Fruit fly (Drosophila melanogaster): ENCODE measurements around the gene CG32266.
A peak's percentile ranks its signal among the peaks of the same experiment; 100 is the strongest.

CG32266 gene

dm6 chr3L:3798488-3798887 is 7.9 kb downstream of the CG32266 start (continued):
- TF ChIP-seq prd (optimal IDR thresholded peaks at IDR 0.05) (no peak), prd (GFP tag; IDR thresholded peaks at IDR 0.05) (0 out of 3 replicates have a peak, but pooled peaks have one; percentile 25), CG4404 (GFP tag; IDR thresholded peaks at IDR 0.05) (no peak), CG18619 (GFP tag; optimal IDR thresholded peaks at IDR 0.05) (no peak), salm (tag; optimal IDR thresholded peaks at IDR 0.05) (no peak), Rfx (GFP tag; IDR thresholded peaks at IDR 0.05) (peak; percentile 15; the same call in 1 of the 2 replicates), Hr3 (GFP tag; optimal IDR thresholded peaks at IDR 0.05) (peak; percentile 7), CG2678 (tag; optimal IDR thresholded peaks at IDR 0.05) (peak; percentile 18), CG4730 (GFP tag; IDR thresholded peaks at IDR 0.05) (no peak), CG12942 (GFP tag; optimal IDR thresholded peaks at IDR 0.05) (no peak), CG17568 (GFP tag; optimal IDR thresholded peaks at IDR 0.05) (no peak), Nf-YB (GFP tag; optimal IDR thresholded peaks at IDR 0.05) (no peak), Ets97D (GFP tag; optimal IDR thresholded peaks at IDR 0.05) (no peak), CG10267 (tag; optimal IDR thresholded peaks at IDR 0.05) (no peak)

DNA sequence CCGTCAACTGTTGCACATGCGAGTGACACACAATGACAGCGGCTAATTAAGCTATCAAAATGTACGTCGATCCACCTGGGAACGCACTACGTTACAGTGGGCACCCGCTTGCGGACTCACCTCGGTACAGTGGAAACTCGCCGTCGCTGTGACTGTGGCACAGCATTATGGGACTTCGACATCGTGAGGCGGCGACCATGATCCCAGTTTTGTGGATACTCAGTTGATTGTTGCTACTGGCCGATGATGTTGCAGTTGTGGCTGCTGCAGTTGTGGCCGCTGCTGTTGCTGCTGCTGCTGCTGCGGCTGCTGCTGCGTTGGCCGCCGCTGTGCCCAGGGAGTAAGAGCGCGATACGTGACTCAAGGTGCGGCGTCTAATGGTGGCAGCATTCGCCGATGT is 9.2 kb downstream of the CG32266 start:
- TF ChIP-seq zen2 (GFP tag; IDR thresholded peaks at IDR 0.05; ENCODE audit: partially characterized antibody) = no peak
- TF ChIP-seq grau (tag; optimal IDR thresholded peaks at IDR 0.05) = peak; percentile 16
- TF ChIP-seq row (GFP tag; IDR thresholded peaks at IDR 0.05) = peak; percentile 9; the same call in 1 of the 3 replicates
- no peak for TF ChIP-seq Rx (GFP tag; IDR thresholded peaks at IDR 0.05)
- TF ChIP-seq Drgx (GFP tag; IDR thresholded peaks at IDR 0.05) = peak; percentile 47; the same call in 1 of the 2 replicates

DNA sequence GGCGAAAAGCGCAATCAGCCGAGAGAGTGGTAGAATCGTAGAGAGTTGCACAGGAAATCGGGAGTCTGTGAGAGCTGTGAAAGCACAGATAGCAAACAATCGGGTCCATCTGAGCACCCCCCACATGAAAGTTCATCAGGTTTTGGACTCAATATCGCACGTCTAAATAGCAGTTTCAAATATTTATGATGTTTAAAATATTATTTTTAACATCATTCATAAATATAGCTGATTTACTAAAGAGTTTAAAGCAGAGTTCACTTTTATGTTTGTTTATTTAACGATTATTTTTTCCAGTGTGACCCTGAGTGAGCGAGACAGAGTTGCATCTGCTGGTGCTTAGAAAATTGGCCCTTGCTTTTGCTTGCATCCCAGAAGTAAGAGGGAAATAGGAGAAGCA is 10.7 kb downstream of the CG32266 start:
- TF ChIP-seq grau (tag; optimal IDR thresholded peaks at IDR 0.05) = peak; percentile 22
- TF ChIP-seq CG7556 (GFP tag; optimal IDR thresholded peaks at IDR 0.05) = peak; percentile 5
- TF ChIP-seq Fer1 (GFP tag; optimal IDR thresholded peaks at IDR 0.05) = peak; percentile 62
- TF ChIP-seq Trl (optimal IDR thresholded peaks at IDR 0.05) = peak; percentile 18 to 28
- TF ChIP-seq Trl (GFP tag; optimal IDR thresholded peaks at IDR 0.05) = no peak
- no peak for TF ChIP-seq CG7928 (GFP tag; optimal IDR thresholded peaks at IDR 0.05)
- peak; percentile 4 for TF ChIP-seq CG6765 (GFP tag; optimal IDR thresholded peaks at IDR 0.05)
- 0 out of 2 replicates have a peak, but pooled peaks have one; percentile 19 for TF ChIP-seq vvl (GFP tag; IDR thresholded peaks at IDR 0.05)
- peak; percentile 66; the same call in 2 of the 3 replicates for TF ChIP-seq Dbx (GFP tag; IDR thresholded peaks at IDR 0.05)
- TF ChIP-seq Ada2b (GFP tag; IDR thresholded peaks at IDR 0.05) = 0 out of 2 replicates have a peak, but pooled peaks have one; percentile 10
- TF ChIP-seq chinmo (GFP tag; IDR thresholded peaks at IDR 0.05; ENCODE audit: partially characterized antibody) = 0 out of 4 replicates have a peak, but pooled peaks have one; percentile 26
- 0 out of 2 replicates have a peak, but pooled peaks have one; percentile 6 for TF ChIP-seq CG7372 (GFP tag; IDR thresholded peaks at IDR 0.05)
- peak; percentile 8 for TF ChIP-seq zf30C (GFP tag; optimal IDR thresholded peaks at IDR 0.05)
- TF ChIP-seq caup (GFP tag; optimal IDR thresholded peaks at IDR 0.05; ENCODE audit: severe bottlenecking) = peak; percentile 3
- peak; percentile 7 for TF ChIP-seq CG10147 (GFP tag; optimal IDR thresholded peaks at IDR 0.05)
- TF ChIP-seq CG2120 (GFP tag; optimal IDR thresholded peaks at IDR 0.05) = peak; percentile 15
- TF ChIP-seq Drgx (GFP tag; IDR thresholded peaks at IDR 0.05) = no peak
- TF ChIP-seq CG10462 (GFP tag; optimal IDR thresholded peaks at IDR 0.05) = no peak
- peak; percentile 9 for TF ChIP-seq CoRest (tag; optimal IDR thresholded peaks at IDR 0.05)
- peak; percentile 1 for TF ChIP-seq CG15514 (GFP tag; optimal IDR thresholded peaks at IDR 0.05)
- TF ChIP-seq row (GFP tag; IDR thresholded peaks at IDR 0.05) = peak; percentile 55
- peak; percentile 26 for TF ChIP-seq unpg (GFP tag; optimal IDR thresholded peaks at IDR 0.05)
- TF ChIP-seq Med (GFP tag) = peak; percentile 37
- TF ChIP-seq CG12769 (tag; optimal IDR thresholded peaks at IDR 0.05) = peak; percentile 55
- peak; percentile 79 for TF ChIP-seq lab (GFP tag; optimal IDR thresholded peaks at IDR 0.05)
- peak; percentile 58 for TF ChIP-seq sob (GFP tag; IDR thresholded peaks at IDR 0.05)
- TF ChIP-seq CG2678 (tag; optimal IDR thresholded peaks at IDR 0.05) = peak; percentile 53
- TF ChIP-seq Meics (GFP tag; optimal IDR thresholded peaks at IDR 0.05) = peak; percentile 37
- peak; percentile 5 for TF ChIP-seq CG8924 (tag; optimal IDR thresholded peaks at IDR 0.05)
- 0 out of 2 replicates have a peak, but pooled peaks have one; percentile 12 for TF ChIP-seq Atf6 (GFP tag; IDR thresholded peaks at IDR 0.05)
- TF ChIP-seq dmrt99B (tag; optimal IDR thresholded peaks at IDR 0.05) = peak; percentile 0
- no peak for TF ChIP-seq Hmx (GFP tag; optimal IDR thresholded peaks at IDR 0.05)

All from whole organism, embryonic.